Fruit fly (Drosophila melanogaster): ENCODE data around the gene Atg8a.
A peak's percentile ranks its signal among the peaks of the same experiment; 100 is the strongest.

The Atg8a gene

dm6 chrX:10767350-10768005 is 660 bp downstream of the Atg8a start (continued):
- TF ChIP-seq CG6276 (GFP tag; optimal IDR thresholded peaks at IDR 0.05) (peak; percentile 70), svp (GFP tag) (peak; percentile 83), Hr39 (GFP tag; optimal IDR thresholded peaks at IDR 0.05) (peak; percentile 51), CG6163 (GFP tag; IDR thresholded peaks at IDR 0.05) (peak; percentile 69; the same call in 2 of the 3 replicates), pdm3 (GFP tag; optimal IDR thresholded peaks at IDR 0.05) (peak; percentile 59), Blimp-1 (GFP tag; optimal IDR thresholded peaks at IDR 0.05) (no peak), CG16779 (tag; optimal IDR thresholded peaks at IDR 0.05) (peak; percentile 81), Met (GFP tag; optimal IDR thresholded peaks at IDR 0.05) (peak; percentile 36), acj6 (GFP tag; optimal IDR thresholded peaks at IDR 0.05) (peak; percentile 44), CG6808 (GFP tag; optimal IDR thresholded peaks at IDR 0.05) (peak; percentile 90), salr (GFP tag; optimal IDR thresholded peaks at IDR 0.05) (peak in 1 of 2 experiments; percentile 84), CG7368 (GFP tag; optimal IDR thresholded peaks at IDR 0.05) (peak; percentile 66), esn (GFP tag; optimal IDR thresholded peaks at IDR 0.05) (peak; percentile 59), CG4318 (GFP tag; optimal IDR thresholded peaks at IDR 0.05) (peak; percentile 61), fd85E (GFP tag; optimal IDR thresholded peaks at IDR 0.05) (no peak), dsx (GFP tag; optimal IDR thresholded peaks at IDR 0.05; ENCODE audit: poor library complexity, severe bottlenecking) (peak; percentile 69), net (GFP tag; optimal IDR thresholded peaks at IDR 0.05) (peak; percentile 83), CG34406 (GFP tag; optimal IDR thresholded peaks at IDR 0.05) (peak; percentile 48), achi (GFP tag; optimal IDR thresholded peaks at IDR 0.05) (peak; percentile 58), Hr38 (GFP tag; optimal IDR thresholded peaks at IDR 0.05) (peak; percentile 2), Sox15 (GFP tag; optimal IDR thresholded peaks at IDR 0.05) (peak; percentile 47), CG11294 (GFP tag; IDR thresholded peaks at IDR 0.05) (peak; percentile 28), CG8319 (GFP tag; optimal IDR thresholded peaks at IDR 0.05) (no peak), CG8632 (GFP tag; optimal IDR thresholded peaks at IDR 0.05) (peak; percentile 52), Ets21C (GFP tag; optimal IDR thresholded peaks at IDR 0.05) (no peak), ss (GFP tag; optimal IDR thresholded peaks at IDR 0.05) (peak; percentile 95 to 97), Sox102F (GFP tag; optimal IDR thresholded peaks at IDR 0.05) (peak; percentile 59), CG6854 (GFP tag; optimal IDR thresholded peaks at IDR 0.05) (no peak), CG8119 (GFP tag; IDR thresholded peaks at IDR 0.05) (peak; percentile 59), CG10631 (GFP tag; optimal IDR thresholded peaks at IDR 0.05) (peak; percentile 70), spab (GFP tag; optimal IDR thresholded peaks at IDR 0.05) (peak; percentile 68), topi (GFP tag; optimal IDR thresholded peaks at IDR 0.05) (peak; percentile 65)

- TF ChIP-seq CG6276 (GFP tag; optimal IDR thresholded peaks at IDR 0.05) (peak; percentile 75), CG6792 (GFP tag; optimal IDR thresholded peaks at IDR 0.05) (no peak), CG8119 (GFP tag; IDR thresholded peaks at IDR 0.05) (peak; percentile 59; the same call in 2 of the 3 replicates), Blimp-1 (GFP tag; optimal IDR thresholded peaks at IDR 0.05) (peak; percentile 25)
Observed at dm6 chrX:10766976-10767349, 1.2 kb downstream of the Atg8a start.

dm6 chrX:10764206-10764605 is 3.9 kb downstream of the Atg8a start, which contains the start of gene Tango5:
Tango5 (minus strand) TSS chrX:10764413.
- TF ChIP-seq Smox (GFP tag; optimal IDR thresholded peaks at IDR 0.05) (no peak), CG9139 (GFP tag; optimal IDR thresholded peaks at IDR 0.05) (no peak), Ets21C (GFP tag; optimal IDR thresholded peaks at IDR 0.05) (no peak), eg (GFP tag; IDR thresholded peaks at IDR 0.05) (no peak), CG8119 (GFP tag; IDR thresholded peaks at IDR 0.05) (no peak), Sox14 (GFP tag; optimal IDR thresholded peaks at IDR 0.05) (peak; percentile 55), CG3032 (tag; optimal IDR thresholded peaks at IDR 0.05) (peak; percentile 3), svp (GFP tag) (peak; percentile 54), CG6276 (GFP tag; optimal IDR thresholded peaks at IDR 0.05) (no peak), Hr39 (GFP tag; optimal IDR thresholded peaks at IDR 0.05) (peak; percentile 3), achi (GFP tag; optimal IDR thresholded peaks at IDR 0.05) (no peak), CG10669 (GFP tag; optimal IDR thresholded peaks at IDR 0.05) (no peak), CG6808 (GFP tag; optimal IDR thresholded peaks at IDR 0.05) (peak; percentile 100), acj6 (GFP tag; optimal IDR thresholded peaks at IDR 0.05) (no peak), topi (GFP tag; optimal IDR thresholded peaks at IDR 0.05) (no peak), spab (GFP tag; optimal IDR thresholded peaks at IDR 0.05) (no peak), Eip75B (GFP tag; optimal IDR thresholded peaks at IDR 0.05) (no peak), Hr38 (GFP tag; optimal IDR thresholded peaks at IDR 0.05) (no peak), fkh (GFP tag; optimal IDR thresholded peaks at IDR 0.05) (peak; percentile 81)
